Fruit fly (Drosophila melanogaster): ENCODE results near the gene lft.

lft gene

dm6 chr2L:10413251-10414127 is 49.2 kb downstream of the lft start, which contains the start of the genes CG5355 and Klp31E (continued):
- no peak for TF ChIP-seq CG9215 (GFP tag; IDR thresholded peaks at IDR 0.05)
- TF ChIP-seq CG2120 (GFP tag; optimal IDR thresholded peaks at IDR 0.05): peak; percentile 72
- TF ChIP-seq CG10979 (tag; optimal IDR thresholded peaks at IDR 0.05): peak; percentile 72
- no peak for TF ChIP-seq C15 (GFP tag; IDR thresholded peaks at IDR 0.05)
- no peak for TF ChIP-seq cas (GFP tag; IDR thresholded peaks at IDR 0.05)
- TF ChIP-seq vvl (GFP tag; IDR thresholded peaks at IDR 0.05): peak; percentile 62
- TF ChIP-seq CG43689 (GFP tag; IDR thresholded peaks at IDR 0.05): no peak
- TF ChIP-seq CG12391 (tag; optimal IDR thresholded peaks at IDR 0.05): peak; percentile 84
- peak; percentile 13 for TF ChIP-seq tx (GFP tag; optimal IDR thresholded peaks at IDR 0.05)
- TF ChIP-seq PHDP (tag; optimal IDR thresholded peaks at IDR 0.05): peak; percentile 56
- 0 out of 2 replicates have a peak, but pooled peaks have one; percentile 17 for TF ChIP-seq wor (GFP tag; IDR thresholded peaks at IDR 0.05)
- TF ChIP-seq CG4854 (GFP tag; optimal IDR thresholded peaks at IDR 0.05): peak; percentile 14
- no peak for TF ChIP-seq lab (GFP tag; optimal IDR thresholded peaks at IDR 0.05)
- TF ChIP-seq Hr78 (GFP tag; optimal IDR thresholded peaks at IDR 0.05): no peak
- no peak for TF ChIP-seq Elba2 (GFP tag; optimal IDR thresholded peaks at IDR 0.05)
- no peak for TF ChIP-seq H15 (GFP tag; IDR thresholded peaks at IDR 0.05)
- peak; percentile 6 for TF ChIP-seq CG4617 (GFP tag; optimal IDR thresholded peaks at IDR 0.05; ENCODE audit: borderline replicate concordance)
- peak; percentile 72 for TF ChIP-seq MBD-R2 (GFP tag; IDR thresholded peaks at IDR 0.05)
- peak; percentile 32 for TF ChIP-seq en (GFP tag; optimal IDR thresholded peaks at IDR 0.05)
- TF ChIP-seq her (GFP tag; optimal IDR thresholded peaks at IDR 0.05): no peak
- peak; percentile 68 for TF ChIP-seq CG16813 (GFP tag; IDR thresholded peaks at IDR 0.05; ENCODE audit: partially characterized antibody)
- peak; percentile 46 for TF ChIP-seq CG12769 (tag; optimal IDR thresholded peaks at IDR 0.05)
- peak; percentile 73 for TF ChIP-seq CG4424 (GFP tag; optimal IDR thresholded peaks at IDR 0.05)
- no peak for TF ChIP-seq NC2α (GFP tag; optimal IDR thresholded peaks at IDR 0.05)
- peak; percentile 46 for TF ChIP-seq ems (GFP tag; optimal IDR thresholded peaks at IDR 0.05)
- no peak for TF ChIP-seq CG14441 (GFP tag; IDR thresholded peaks at IDR 0.05)
- no peak for TF ChIP-seq CG6175 (GFP tag; IDR thresholded peaks at IDR 0.05)
- peak; percentile 61 for TF ChIP-seq Six4 (GFP tag; optimal IDR thresholded peaks at IDR 0.05)
- TF ChIP-seq btn (GFP tag; optimal IDR thresholded peaks at IDR 0.05): no peak
- TF ChIP-seq Ada2b (GFP tag; IDR thresholded peaks at IDR 0.05): 0 out of 2 replicates have a peak, but pooled peaks have one; percentile 7
- peak; percentile 67; the same call in 2 of the 3 replicates for TF ChIP-seq knrl (GFP tag; IDR thresholded peaks at IDR 0.05; ENCODE audit: partially characterized antibody)
- TF ChIP-seq ERR (GFP tag; optimal IDR thresholded peaks at IDR 0.05): no peak
- peak; percentile 35 for TF ChIP-seq gcm2 (GFP tag; optimal IDR thresholded peaks at IDR 0.05)
- peak; percentile 2 for TF ChIP-seq CG13123 (GFP tag; optimal IDR thresholded peaks at IDR 0.05)
- peak; percentile 67 for TF ChIP-seq BEAF-32 (GFP tag; optimal IDR thresholded peaks at IDR 0.05)
- peak; percentile 41 for TF ChIP-seq chn (GFP tag; optimal IDR thresholded peaks at IDR 0.05)
- peak; percentile 47 for TF ChIP-seq CG17385 (GFP tag; optimal IDR thresholded peaks at IDR 0.05)
- no peak for TF ChIP-seq CG14014 (GFP tag; IDR thresholded peaks at IDR 0.05)
- no peak for TF ChIP-seq klu (GFP tag; IDR thresholded peaks at IDR 0.05)
- no peak for TF ChIP-seq CG7928 (GFP tag; optimal IDR thresholded peaks at IDR 0.05)
- TF ChIP-seq CG13424 (tag; optimal IDR thresholded peaks at IDR 0.05): peak; percentile 81
- no peak for TF ChIP-seq sr (GFP tag; IDR thresholded peaks at IDR 0.05)
- peak; percentile 51 for TF ChIP-seq Atf3 (GFP tag; optimal IDR thresholded peaks at IDR 0.05)
- TF ChIP-seq CG3065 (GFP tag; optimal IDR thresholded peaks at IDR 0.05): no peak
- peak; percentile 63 for TF ChIP-seq Bgb (GFP tag; IDR thresholded peaks at IDR 0.05; ENCODE audit: partially characterized antibody)
- no peak for TF ChIP-seq Tbp (GFP tag; optimal IDR thresholded peaks at IDR 0.05)
- no peak for TF ChIP-seq grn (GFP tag; optimal IDR thresholded peaks at IDR 0.05)
- TF ChIP-seq CG7271 (tag; optimal IDR thresholded peaks at IDR 0.05): no peak
- peak; percentile 87 for TF ChIP-seq CG9727 (GFP tag; optimal IDR thresholded peaks at IDR 0.05)

Measured in whole organism, embryonic.